Worm (Caenorhabditis elegans) whole organism, early embryonic: Measurements from ENCODE around the gene dct-1.

Source experiments
- aly-1 ChIP-seq: sonication (generic microtip); optimal IDR thresholded peaks from 2 replicates; lab custom pipeline; 2016; ENCODE audit warnings: missing genetic modification characterization, missing compliant biosample characterization
- ama-1 ChIP-seq: fragments of 150-350 bp; optimal IDR thresholded peaks from 2 replicates; lab custom pipeline; 2014
- ceh-36 ChIP-seq: sonication (generic microtip); optimal IDR thresholded peaks from 2 replicates; lab custom pipeline; 2016; ENCODE audit warnings: missing genetic modification characterization, inconsistent platforms, missing compliant biosample characterization
- ets-7 ChIP-seq: sonication (generic microtip); optimal IDR thresholded peaks from 2 replicates; lab custom pipeline; 2016; ENCODE audit warnings: missing genotype, missing genetic modification characterization, missing compliant biosample characterization
- hmbx-1 ChIP-seq: sonication (generic microtip); optimal IDR thresholded peaks from 2 replicates; lab custom pipeline; 2016; ENCODE audit warnings: mild to moderate bottlenecking, missing genetic modification characterization, missing compliant biosample characterization
- scrt-1 ChIP-seq: fragments of 200-800 bp; sonication (Bioruptor generic); IDR thresholded peaks from 2 replicates; pipeline ENCODE4 v1.3.6; 2022; ENCODE audit warnings: missing genetic modification characterization, missing compliant biosample characterization
- sea-1 ChIP-seq: fragments of 200-800 bp; sonication (Bioruptor generic); conservative IDR thresholded peaks from 2 replicates; pipeline ENCODE4 v1.3.6; 2022; ENCODE audit warnings: missing genetic modification characterization, missing compliant biosample characterization
- tbx-11 ChIP-seq: fragments of 200-800 bp; sonication (Bioruptor generic); IDR thresholded peaks from 2 replicates; pipeline ENCODE4 v1.3.6; 2022; ENCODE audit warnings: missing genetic modification characterization, missing compliant biosample characterization
- tbx-37 ChIP-seq: fragments of 200-800 bp; sonication (Bioruptor generic); conservative IDR thresholded peaks from 2 replicates; pipeline ENCODE4 v1.3.6; 2022; ENCODE audit warnings: missing genetic modification reagents, missing genetic modification characterization, missing compliant biosample characterization
- tra-4 ChIP-seq: sonication (generic microtip); optimal IDR thresholded peaks from 2 replicates; lab custom pipeline; 2017; ENCODE audit warnings: missing genetic modification characterization, missing compliant biosample characterization

DNA sequence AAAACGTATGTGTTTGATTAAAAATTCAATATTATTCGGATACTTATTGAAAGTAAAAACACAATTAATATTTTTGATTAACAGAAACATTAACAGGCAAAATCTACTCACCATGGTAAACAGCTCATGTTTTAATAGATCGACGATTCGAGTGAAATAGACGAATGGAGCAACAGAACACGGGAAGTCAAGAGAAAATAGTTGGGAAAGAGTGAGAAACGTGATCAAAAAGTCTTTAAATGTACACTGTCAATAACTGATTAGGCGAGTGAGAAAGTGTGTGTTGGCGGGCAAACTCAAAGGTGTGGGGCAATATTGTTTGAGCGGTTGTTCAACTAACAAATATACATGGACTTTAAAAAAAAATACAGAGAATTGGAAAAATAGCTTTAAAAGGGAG is 43.8 kb downstream of the dct-1 start, which contains the start of gene sdpn-1:
- no peak for TF ChIP-seq ama-1 (lab: Kevin White, UChicago)
- no peak for TF ChIP-seq tra-4 (tag; lab: Kevin White, UChicago)
- no peak for TF ChIP-seq tbx-11
- TF ChIP-seq scrt-1 (GFP tag; lab: Robert Waterston, UW) = no peak
- no peak for TF ChIP-seq hmbx-1 (tag; lab: Kevin White, UChicago)
- no peak for TF ChIP-seq tbx-37
- TF ChIP-seq ceh-36 = no peak
- no peak for TF ChIP-seq ets-7
- no peak for TF ChIP-seq aly-1 (tag; lab: Kevin White, UChicago)
- TF ChIP-seq sea-1 (GFP tag; lab: Robert Waterston, UW) = no peak
